Fruit fly (Drosophila melanogaster): Measurements from ENCODE around the gene Tmf.

Gene Tmf

dm6 chrX:6795987-6796691 is 48.0 kb upstream of the Tmf start (continued):
- peak; percentile 33 for TF ChIP-seq CG30403 (GFP tag; optimal IDR thresholded peaks at IDR 0.05)
- no peak for TF ChIP-seq lbe (GFP tag; optimal IDR thresholded peaks at IDR 0.05)
- 0 out of 3 replicates have a peak, but pooled peaks have one; percentile 39 for TF ChIP-seq dysf (GFP tag; IDR thresholded peaks at IDR 0.05)
- TF ChIP-seq CG12391 (tag; optimal IDR thresholded peaks at IDR 0.05) = peak; percentile 13
- no peak for TF ChIP-seq CG6813 (GFP tag; optimal IDR thresholded peaks at IDR 0.05)
- TF ChIP-seq HLH54F (GFP tag; optimal IDR thresholded peaks at IDR 0.05) = peak; percentile 27
- 0 out of 2 replicates have a peak, but pooled peaks have one; percentile 33 for TF ChIP-seq Ptx1 (GFP tag; IDR thresholded peaks at IDR 0.05)
- no peak for TF ChIP-seq stwl (tag; optimal IDR thresholded peaks at IDR 0.05)
- TF ChIP-seq tna (GFP tag; IDR thresholded peaks at IDR 0.05; ENCODE audit: partially characterized antibody) = no peak
- peak; percentile 62; the same call in 1 of the 3 replicates for TF ChIP-seq CG17361 (GFP tag; IDR thresholded peaks at IDR 0.05)
- TF ChIP-seq Dref (GFP tag; IDR thresholded peaks at IDR 0.05) = no peak
- peak; percentile 11 for TF ChIP-seq org-1 (GFP tag; optimal IDR thresholded peaks at IDR 0.05)
- TF ChIP-seq CG4730 (GFP tag; IDR thresholded peaks at IDR 0.05) = no peak
- TF ChIP-seq GATAe (GFP tag; conservative IDR thresholded peaks at IDR 0.05) = no peak
- peak; percentile 21 for TF ChIP-seq Hr3 (GFP tag; optimal IDR thresholded peaks at IDR 0.05)
- peak; percentile 18 for TF ChIP-seq CG13775 (GFP tag; optimal IDR thresholded peaks at IDR 0.05)
- TF ChIP-seq cwo (GFP tag; optimal IDR thresholded peaks at IDR 0.05) = peak; percentile 21
- TF ChIP-seq CG9727 (GFP tag; optimal IDR thresholded peaks at IDR 0.05) = peak; percentile 12
- no peak for TF ChIP-seq her (GFP tag; optimal IDR thresholded peaks at IDR 0.05)
- TF ChIP-seq CG6689 (GFP tag; IDR thresholded peaks at IDR 0.05) = 0 out of 2 replicates have a peak, but pooled peaks have one; percentile 10
- no peak for TF ChIP-seq CG31365 (tag; optimal IDR thresholded peaks at IDR 0.05)
- TF ChIP-seq CG1832 (GFP tag; optimal IDR thresholded peaks at IDR 0.05) = no peak
- TF ChIP-seq Trl (optimal IDR thresholded peaks at IDR 0.05) = no peak
- peak; percentile 13 for TF ChIP-seq Trl (GFP tag; optimal IDR thresholded peaks at IDR 0.05)
- TF ChIP-seq CG10274 (GFP tag; optimal IDR thresholded peaks at IDR 0.05) = no peak
- TF ChIP-seq E2f1 (GFP tag; IDR thresholded peaks at IDR 0.05) = no peak
- TF ChIP-seq phol (tag; optimal IDR thresholded peaks at IDR 0.05) = peak; percentile 13
- peak; percentile 49 for TF ChIP-seq gem (tag; optimal IDR thresholded peaks at IDR 0.05)
- no peak for TF ChIP-seq B-H2 (GFP tag; optimal IDR thresholded peaks at IDR 0.05)
- TF ChIP-seq lilli (GFP tag; optimal IDR thresholded peaks at IDR 0.05) = peak; percentile 31
- peak; percentile 7 to 46 for TF ChIP-seq dpn (GFP tag; optimal IDR thresholded peaks at IDR 0.05)
- peak; percentile 31 for TF ChIP-seq Sox100B (GFP tag; optimal IDR thresholded peaks at IDR 0.05)
- TF ChIP-seq CG32767 (GFP tag; IDR thresholded peaks at IDR 0.05) = no peak
- no peak for TF ChIP-seq oc (tag; optimal IDR thresholded peaks at IDR 0.05)
- TF ChIP-seq dati (GFP tag; IDR thresholded peaks at IDR 0.05) = no peak
- TF ChIP-seq Pdp1 (GFP tag; optimal IDR thresholded peaks at IDR 0.05) = peak; percentile 13 to 16
- TF ChIP-seq Oli (tag; optimal IDR thresholded peaks at IDR 0.05) = peak; percentile 19
- no peak for TF ChIP-seq peb (GFP tag; IDR thresholded peaks at IDR 0.05)
- peak; percentile 14 for TF ChIP-seq az2 (GFP tag; optimal IDR thresholded peaks at IDR 0.05)
- peak; percentile 49 for TF ChIP-seq CG2120 (GFP tag; optimal IDR thresholded peaks at IDR 0.05)
- peak; percentile 10 for TF ChIP-seq crc (GFP tag; optimal IDR thresholded peaks at IDR 0.05)
- no peak for TF ChIP-seq CG5245 (GFP tag; optimal IDR thresholded peaks at IDR 0.05)
- TF ChIP-seq unpg (GFP tag; optimal IDR thresholded peaks at IDR 0.05) = peak; percentile 19
- no peak for TF ChIP-seq prd (optimal IDR thresholded peaks at IDR 0.05)
- peak; percentile 10; the same call in 1 of the 3 replicates for TF ChIP-seq prd (GFP tag; IDR thresholded peaks at IDR 0.05)
- no peak for TF ChIP-seq CG2199 (GFP tag; IDR thresholded peaks at IDR 0.05)
- TF ChIP-seq Dip2 (GFP tag; IDR thresholded peaks at IDR 0.05) = no peak
- TF ChIP-seq usp (GFP tag; optimal IDR thresholded peaks at IDR 0.05) = no peak
- TF ChIP-seq CG7786 (GFP tag; optimal IDR thresholded peaks at IDR 0.05) = no peak
- peak; percentile 15 for TF ChIP-seq CG9437 (GFP tag; optimal IDR thresholded peaks at IDR 0.05)
- peak; percentile 0 for TF ChIP-seq CG9817 (tag; optimal IDR thresholded peaks at IDR 0.05)

All from whole organism, embryonic.